Fruit fly (Drosophila melanogaster): ENCODE results near the gene Obp69a.

- TF ChIP-seq fd96Ca (GFP tag; IDR thresholded peaks at IDR 0.05) (no peak), CG13204 (GFP tag; optimal IDR thresholded peaks at IDR 0.05) (no peak), CG17806 (tag; optimal IDR thresholded peaks at IDR 0.05) (no peak), Snoo (tag; optimal IDR thresholded peaks at IDR 0.05) (no peak)
Observed at dm6 chr3L:12387898-12388297, 8.1 kb upstream of the Obp69a start.
